Fruit fly (Drosophila melanogaster): Measurements from ENCODE around the gene Osi8.
A peak's percentile ranks its signal among the peaks of the same experiment; 100 is the strongest.

Gene Osi8

dm6 chr3R:6241289-6241688 is 13.7 kb upstream of the Osi8 start (continued):
- peak in 1 of 2 experiments; percentile 60 for TF ChIP-seq Eip74EF (GFP tag; optimal IDR thresholded peaks at IDR 0.05)
- TF ChIP-seq CG2875 (GFP tag; optimal IDR thresholded peaks at IDR 0.05), result peak; percentile 29
- peak; percentile 56 for TF ChIP-seq CG15601 (tag; optimal IDR thresholded peaks at IDR 0.05)
- no peak for TF ChIP-seq CG14050 (GFP tag; IDR thresholded peaks at IDR 0.05)
- TF ChIP-seq fd96Cb (tag; optimal IDR thresholded peaks at IDR 0.05), result peak; percentile 49
- TF ChIP-seq row (GFP tag; IDR thresholded peaks at IDR 0.05), result 0 out of 3 replicates have a peak, but pooled peaks have one; percentile 20
- peak; percentile 70 for TF ChIP-seq gem (tag; optimal IDR thresholded peaks at IDR 0.05)
- peak; percentile 44 for TF ChIP-seq CoRest (tag; optimal IDR thresholded peaks at IDR 0.05)
- peak; percentile 63 for TF ChIP-seq sens (GFP tag)
- TF ChIP-seq Neu2 (GFP tag; optimal IDR thresholded peaks at IDR 0.05; ENCODE audit: borderline replicate concordance), result no peak
- peak; percentile 82 for TF ChIP-seq CG17361 (GFP tag; IDR thresholded peaks at IDR 0.05)
- TF ChIP-seq CG14710 (tag; optimal IDR thresholded peaks at IDR 0.05), result peak; percentile 46
- no peak for TF ChIP-seq CG8478 (optimal IDR thresholded peaks at IDR 0.05)
- peak; percentile 35 for TF ChIP-seq grau (tag; optimal IDR thresholded peaks at IDR 0.05)
- TF ChIP-seq ken (GFP tag; IDR thresholded peaks at IDR 0.05), result 0 out of 3 replicates have a peak, but pooled peaks have one; percentile 23
- TF ChIP-seq lola (GFP tag; optimal IDR thresholded peaks at IDR 0.05), result peak in 1 of 3 experiments; percentile 42
- no peak for TF ChIP-seq D (optimal IDR thresholded peaks at IDR 0.05)
- peak; percentile 23 for TF ChIP-seq D (GFP tag; optimal IDR thresholded peaks at IDR 0.05)
- peak; percentile 66 for TF ChIP-seq CG2678 (tag; optimal IDR thresholded peaks at IDR 0.05)
- peak; percentile 51 for TF ChIP-seq CG17359 (tag; optimal IDR thresholded peaks at IDR 0.05)
- peak; percentile 42 for TF ChIP-seq CG9437 (GFP tag; optimal IDR thresholded peaks at IDR 0.05)
- peak; percentile 14 for TF ChIP-seq CG10209 (GFP tag; optimal IDR thresholded peaks at IDR 0.05)
- TF ChIP-seq Xrp1 (GFP tag; IDR thresholded peaks at IDR 0.05), result 0 out of 2 replicates have a peak, but pooled peaks have one; percentile 7
- TF ChIP-seq CG8924 (tag; optimal IDR thresholded peaks at IDR 0.05), result peak; percentile 56
- peak; percentile 31 for TF ChIP-seq PHDP (tag; optimal IDR thresholded peaks at IDR 0.05)
- peak; percentile 5 for TF ChIP-seq az2 (GFP tag; optimal IDR thresholded peaks at IDR 0.05)
- no peak for TF ChIP-seq CG13624 (GFP tag; optimal IDR thresholded peaks at IDR 0.05)
- TF ChIP-seq CG31441 (GFP tag; IDR thresholded peaks at IDR 0.05), result peak; percentile 72
- peak; percentile 68 for TF ChIP-seq CG10979 (tag; optimal IDR thresholded peaks at IDR 0.05)
- TF ChIP-seq CG7556 (GFP tag; optimal IDR thresholded peaks at IDR 0.05), result peak; percentile 47
- peak; percentile 24 for TF ChIP-seq CG4424 (GFP tag; optimal IDR thresholded peaks at IDR 0.05)
- TF ChIP-seq nerfin-1 (tag; optimal IDR thresholded peaks at IDR 0.05), result peak; percentile 16
- TF ChIP-seq CG17385 (GFP tag; optimal IDR thresholded peaks at IDR 0.05), result peak; percentile 15
- no peak for TF ChIP-seq Adf1 (GFP tag; IDR thresholded peaks at IDR 0.05)
- no peak for TF ChIP-seq sug (tag; optimal IDR thresholded peaks at IDR 0.05)
- peak; percentile 16 for TF ChIP-seq trem (tag; optimal IDR thresholded peaks at IDR 0.05)
- peak; percentile 81 for TF ChIP-seq CG18262 (tag; optimal IDR thresholded peaks at IDR 0.05)
- peak; percentile 6 for TF ChIP-seq CG12659 (GFP tag; optimal IDR thresholded peaks at IDR 0.05)

- no peak for TF ChIP-seq CG8478 (optimal IDR thresholded peaks at IDR 0.05)
- TF ChIP-seq croc (GFP tag; conservative IDR thresholded peaks at IDR 0.05), result no peak
- no peak for TF ChIP-seq dysf (GFP tag; IDR thresholded peaks at IDR 0.05)
- no peak for TF ChIP-seq CG2712 (tag; optimal IDR thresholded peaks at IDR 0.05)
- TF ChIP-seq otp (GFP tag; IDR thresholded peaks at IDR 0.05), result no peak
- no peak for TF ChIP-seq CG9876 (GFP tag; optimal IDR thresholded peaks at IDR 0.05)
- no peak for TF ChIP-seq CG18599 (GFP tag; optimal IDR thresholded peaks at IDR 0.05)
- no peak for TF ChIP-seq her (GFP tag; optimal IDR thresholded peaks at IDR 0.05)
- TF ChIP-seq CG9727 (GFP tag; optimal IDR thresholded peaks at IDR 0.05), result no peak
- TF ChIP-seq lilli (GFP tag; optimal IDR thresholded peaks at IDR 0.05), result no peak
- TF ChIP-seq CG18262 (tag; optimal IDR thresholded peaks at IDR 0.05), result no peak
- TF ChIP-seq Blimp-1 (GFP tag; optimal IDR thresholded peaks at IDR 0.05), result peak; percentile 57
- TF ChIP-seq jing (GFP tag; optimal IDR thresholded peaks at IDR 0.05), result no peak
- TF ChIP-seq vvl (GFP tag; IDR thresholded peaks at IDR 0.05), result peak; percentile 12; the same call in 1 of the 2 replicates
- TF ChIP-seq Med (GFP tag), result peak; percentile 36
- TF ChIP-seq CrebB (tag; optimal IDR thresholded peaks at IDR 0.05), result no peak
These were observed 10.9 kb upstream of the Osi8 start for dm6 chr3R:6244035-6244434.
